Fruit fly (Drosophila melanogaster): ENCODE measurements around the gene Pxt.
A peak's percentile ranks its signal among the peaks of the same experiment; 100 is the strongest.

Pxt gene

dm6 chr3R:17718760-17719625 lies at the start of gene Pxt:
Gene Pxt, plus strand, starts transcription at chr3R:17719454.
- TF ChIP-seq CG17801 (GFP tag; optimal IDR thresholded peaks at IDR 0.05; ENCODE audit: partially characterized antibody) = no peak

- TF ChIP-seq CG17801 (GFP tag; optimal IDR thresholded peaks at IDR 0.05; ENCODE audit: partially characterized antibody) = no peak
Measured at dm6 chr3R:17670202-17670856, 48.9 kb upstream of the Pxt start.

dm6 chr3R:17670857-17671336 lies 48.4 kb upstream of the Pxt start, which contains the start of the genes CG7523 and Mps1:
Gene CG7523, minus strand, starts transcription at chr3R:17670895.
Gene Mps1, plus strand, starts transcription at chr3R:17671271.
- TF ChIP-seq CG17801 (GFP tag; optimal IDR thresholded peaks at IDR 0.05; ENCODE audit: partially characterized antibody) = no peak

- TF ChIP-seq CG17801 (GFP tag; optimal IDR thresholded peaks at IDR 0.05; ENCODE audit: partially characterized antibody) = peak; percentile 4
Measured at dm6 chr3R:17678138-17678873, 40.9 kb upstream of the Pxt start.

dm6 chr3R:17679368-17679997 lies 39.8 kb upstream of the Pxt start:
- peak; percentile 90 for TF ChIP-seq CG17801 (GFP tag; optimal IDR thresholded peaks at IDR 0.05; ENCODE audit: partially characterized antibody)

- TF ChIP-seq CG17801 (GFP tag; optimal IDR thresholded peaks at IDR 0.05; ENCODE audit: partially characterized antibody) = no peak
Measured at dm6 chr3R:17680268-17680638, 39.0 kb upstream of the Pxt start.

- TF ChIP-seq CG17801 (GFP tag; optimal IDR thresholded peaks at IDR 0.05; ENCODE audit: partially characterized antibody) = no peak
Measured at dm6 chr3R:17680639-17681302, 38.5 kb upstream of the Pxt start.

dm6 chr3R:17681611-17682243 lies 37.5 kb upstream of the Pxt start:
- TF ChIP-seq CG17801 (GFP tag; optimal IDR thresholded peaks at IDR 0.05; ENCODE audit: partially characterized antibody) = no peak

dm6 chr3R:17682244-17682773 lies 36.9 kb upstream of the Pxt start, which contains the start of the genes alt and CG7655:
Gene alt, minus strand, starts transcription at chr3R:17682515.
Gene CG7655, plus strand, starts transcription at chr3R:17682669.
- peak; percentile 30 for TF ChIP-seq CG17801 (GFP tag; optimal IDR thresholded peaks at IDR 0.05; ENCODE audit: partially characterized antibody)

dm6 chr3R:17684854-17685253 lies 34.4 kb upstream of the Pxt start, which contains the start of the genes CG31251 and CG31360:
Gene CG31251, minus strand, starts transcription at chr3R:17684915.
Gene CG31360, plus strand, starts transcription at chr3R:17685097.
- peak; percentile 1 for TF ChIP-seq CG17801 (GFP tag; optimal IDR thresholded peaks at IDR 0.05; ENCODE audit: partially characterized antibody)

- TF ChIP-seq CG17801 (GFP tag; optimal IDR thresholded peaks at IDR 0.05; ENCODE audit: partially characterized antibody) = no peak
Measured at dm6 chr3R:17686875-17687274, 32.4 kb upstream of the Pxt start, which contains the start of gene CG31249. Gene CG31249, minus strand, starts transcription at chr3R:17687071.

dm6 chr3R:17699891-17700487 lies 19.3 kb upstream of the Pxt start:
- no peak for TF ChIP-seq CG17801 (GFP tag; optimal IDR thresholded peaks at IDR 0.05; ENCODE audit: partially characterized antibody)

All from ovary, adult (tissue).